Fruit fly (Drosophila melanogaster) whole organism, embryonic: Measurements from ENCODE around the gene DNAlig4.
A peak's percentile ranks its signal among the peaks of the same experiment; 100 is the strongest.

Experiments
- Adf1 ChIP-seq: fragments of 200-800 bp; sonication (Bioruptor generic); IDR thresholded peaks from 2 replicates; pipeline ENCODE4 v1.3.6; 2022; ENCODE audit warnings: missing biosample characterization, missing genetic modification characterization
- Antp ChIP-seq: fragments of 200-800 bp; sonication (Bioruptor generic); optimal IDR thresholded peaks from 3 replicates; lab custom pipeline; 2016; ENCODE audit warnings: missing biosample characterization, missing genetic modification characterization
- Atf-2 ChIP-seq: fragments of 200-800 bp; sonication (Bioruptor generic); optimal IDR thresholded peaks from 2 replicates; lab custom pipeline; 2016; ENCODE audit warnings: missing biosample characterization, missing genetic modification characterization
- Atf3 ChIP-seq: fragments of 200-800 bp; sonication (Bioruptor generic); optimal IDR thresholded peaks from 3 replicates; lab custom pipeline; 2016; ENCODE audit warnings: missing biosample characterization, missing genetic modification characterization
- B-H2 ChIP-seq: fragments of 200-800 bp; sonication (Bioruptor generic); optimal IDR thresholded peaks from 2 replicates; lab custom pipeline; 2018; ENCODE audit warnings: missing biosample characterization, mild to moderate bottlenecking, missing genetic modification characterization
- CG10565 ChIP-seq: fragments of 200-800 bp; sonication (Bioruptor generic); optimal IDR thresholded peaks from 3 replicates; lab custom pipeline; 2016; ENCODE audit warnings: missing biosample characterization, mild to moderate bottlenecking, missing genetic modification characterization
- CG10959 ChIP-seq: fragments of 200-800 bp; sonication (Bioruptor generic); IDR thresholded peaks from 2 replicates; pipeline ENCODE4 v1.3.6; 2022; ENCODE audit warnings: missing biosample characterization, missing genetic modification characterization
- CG11456 ChIP-seq: fragments of 200-800 bp; sonication (Bioruptor generic); IDR thresholded peaks from 3 replicates; pipeline ENCODE4 v1.3.6; 2022; ENCODE audit warnings: missing biosample characterization, missing genetic modification characterization
- CG13894 ChIP-seq: fragments of 200-800 bp; sonication (Bioruptor generic); optimal IDR thresholded peaks from 3 replicates; lab custom pipeline; 2018; ENCODE audit warnings: missing biosample characterization, mild to moderate bottlenecking, missing genetic modification characterization, moderate library complexity
- CG1529 ChIP-seq: fragments of 200-800 bp; sonication (Bioruptor generic); optimal IDR thresholded peaks from 3 replicates; lab custom pipeline; 2018; ENCODE audit warnings: missing biosample characterization, missing genetic modification characterization
- CG5953 ChIP-seq: fragments of 200-800 bp; sonication (Bioruptor generic); IDR thresholded peaks from 2 replicates; pipeline ENCODE4 v1.3.6; 2022; ENCODE audit warnings: missing biosample characterization, missing genetic modification characterization
- CG6689 ChIP-seq: fragments of 200-800 bp; sonication (Bioruptor generic); IDR thresholded peaks from 2 replicates; pipeline ENCODE4 v1.3.6; 2022; ENCODE audit warnings: missing biosample characterization, missing genetic modification characterization
- CG6765 ChIP-seq: fragments of 200-800 bp; sonication (Bioruptor generic); optimal IDR thresholded peaks from 3 replicates; lab custom pipeline; 2017; ENCODE audit warnings: missing biosample characterization, mild to moderate bottlenecking, missing genetic modification characterization
- CG6854 ChIP-seq: fragments of 200-800 bp; sonication (Bioruptor generic); optimal IDR thresholded peaks from 3 replicates; lab custom pipeline; 2017; ENCODE audit warnings: missing biosample characterization, mild to moderate bottlenecking, missing genetic modification characterization
- CG7372 ChIP-seq: fragments of 200-800 bp; sonication (Bioruptor generic); IDR thresholded peaks from 2 replicates; pipeline ENCODE4 v1.3.6; 2022; ENCODE audit warnings: missing biosample characterization, missing genetic modification characterization
- CG7987 ChIP-seq: fragments of 200-800 bp; sonication (Bioruptor generic); optimal IDR thresholded peaks from 2 replicates; lab custom pipeline; 2018; ENCODE audit warnings: missing biosample characterization, mild to moderate bottlenecking, missing genetic modification characterization, moderate library complexity
- CG8359 ChIP-seq: fragments of 200-800 bp; sonication (Bioruptor generic); optimal IDR thresholded peaks from 2 replicates; lab custom pipeline; 2017; ENCODE audit warnings: missing biosample characterization, mild to moderate bottlenecking, missing genetic modification characterization, borderline replicate concordance
- CG8388 ChIP-seq: fragments of 200-800 bp; sonication (Bioruptor generic); optimal IDR thresholded peaks from 2 replicates; lab custom pipeline; 2019; ENCODE audit warnings: missing biosample characterization, mild to moderate bottlenecking, missing genetic modification characterization, moderate library complexity
- CG9932 ChIP-seq: fragments of 200-800 bp; sonication (Bioruptor generic); IDR thresholded peaks from 2 replicates; pipeline ENCODE4 v1.3.6; 2022; ENCODE audit warnings: missing biosample characterization, missing genetic modification characterization
- CTCF ChIP-seq: fragments of 200-800 bp; sonication (Bioruptor generic); optimal IDR thresholded peaks from 2 replicates; lab custom pipeline; 2017; ENCODE audit warnings: missing biosample characterization, mild to moderate bottlenecking, missing genetic modification characterization, moderate library complexity
- Dbx ChIP-seq: fragments of 200-800 bp; sonication (Bioruptor generic); IDR thresholded peaks from 3 replicates; pipeline ENCODE4 v1.3.6; 2022; ENCODE audit warnings: missing biosample characterization, missing genetic modification characterization
- Dfd ChIP-seq, 2 experiments: fragments of >200 bp; optimal IDR thresholded peaks; 2 replicates each; lab custom pipeline; 2017; ENCODE audit warnings: missing biosample characterization in 2 of 2, missing genetic modification characterization in 2 of 2
- Drgx ChIP-seq: fragments of 200-800 bp; sonication (Bioruptor generic); IDR thresholded peaks from 2 replicates; pipeline ENCODE4 v1.3.6; 2022; ENCODE audit warnings: missing biosample characterization, missing genetic modification characterization
- E2f1 ChIP-seq: fragments of 200-800 bp; sonication (Bioruptor generic); IDR thresholded peaks from 2 replicates; pipeline ENCODE4 v1.3.6; 2022; ENCODE audit warnings: missing biosample characterization, missing genetic modification characterization
- Gsc ChIP-seq: fragments of 200-800 bp; sonication (Bioruptor generic); IDR thresholded peaks from 2 replicates; pipeline ENCODE4 v1.3.6; 2022; ENCODE audit warnings: missing biosample characterization, missing genetic modification characterization
- HLHmδ ChIP-seq: fragments of 200-800 bp; sonication (Bioruptor generic); optimal IDR thresholded peaks from 2 replicates; lab custom pipeline; 2018; ENCODE audit warnings: missing biosample characterization, mild to moderate bottlenecking, missing genetic modification characterization, moderate library complexity
- Lpt ChIP-seq: fragments of >200 bp; optimal IDR thresholded peaks from 2 replicates; lab custom pipeline; 2018; ENCODE audit warnings: missing biosample characterization, missing genetic modification characterization
- NFAT ChIP-seq: fragments of 200-800 bp; sonication (Bioruptor generic); IDR thresholded peaks from 2 replicates; pipeline ENCODE4 v1.3.6; 2022; ENCODE audit warnings: missing biosample characterization, missing genetic modification characterization
- Six4 ChIP-seq: fragments of 200-800 bp; sonication (Bioruptor generic); optimal IDR thresholded peaks from 2 replicates; lab custom pipeline; 2016; ENCODE audit warnings: missing biosample characterization, missing genetic modification characterization
- Sry-β ChIP-seq: fragments of 200-800 bp; sonication (Bioruptor generic); optimal IDR thresholded peaks from 2 replicates; lab custom pipeline; 2018; ENCODE audit warnings: missing biosample characterization, mild to moderate bottlenecking, missing genetic modification characterization, moderate library complexity
- Sry-δ ChIP-seq: fragments of 200-800 bp; sonication (Bioruptor generic); optimal IDR thresholded peaks from 2 replicates; lab custom pipeline; 2016; ENCODE audit warnings: missing biosample characterization, missing genetic modification characterization
- btn ChIP-seq: fragments of 200-800 bp; sonication (Bioruptor generic); optimal IDR thresholded peaks from 2 replicates; lab custom pipeline; 2016; ENCODE audit warnings: missing biosample characterization, missing genetic modification characterization
- cato ChIP-seq: fragments of 200-800 bp; sonication (Bioruptor generic); optimal IDR thresholded peaks from 2 replicates; lab custom pipeline; 2016; ENCODE audit warnings: missing biosample characterization, missing genetic modification characterization, borderline replicate concordance
- corto ChIP-seq: fragments of 200-800 bp; sonication (Bioruptor generic); optimal IDR thresholded peaks from 2 replicates; lab custom pipeline; 2016; ENCODE audit warnings: missing biosample characterization, mild to moderate bottlenecking, missing genetic modification characterization, moderate library complexity
- croc ChIP-seq: fragments of 200-800 bp; sonication (Bioruptor generic); conservative IDR thresholded peaks from 3 replicates; pipeline ENCODE4 v1.3.6; 2022; ENCODE audit warnings: missing biosample characterization, missing genetic modification characterization
- cwo ChIP-seq: fragments of 200-800 bp; sonication (Bioruptor generic); optimal IDR thresholded peaks from 3 replicates; lab custom pipeline; 2017; ENCODE audit warnings: missing biosample characterization, missing genetic modification characterization, mild to moderate bottlenecking, moderate library complexity, missing genetic modification reagents
- esg ChIP-seq: fragments of 200-800 bp; sonication (Bioruptor generic); conservative IDR thresholded peaks from 2 replicates; pipeline ENCODE4 v1.3.6; 2022; ENCODE audit warnings: missing biosample characterization, missing genetic modification characterization
- eve ChIP-seq, 2 experiments: fragments of >200 bp; optimal IDR thresholded peaks; 2 replicates each; lab custom pipeline; 2017; ENCODE audit warnings: missing biosample characterization in 2 of 2, missing genetic modification characterization in 2 of 2
- grau ChIP-seq: fragments of 200-800 bp; optimal IDR thresholded peaks from 3 replicates; lab custom pipeline; 2019; ENCODE audit warnings: missing biosample characterization, mild to moderate bottlenecking, missing genetic modification characterization, moderate library complexity
- h ChIP-seq: fragments of >200 bp; optimal IDR thresholded peaks from 2 replicates; lab custom pipeline; 2017
- jing ChIP-seq: fragments of 200-800 bp; sonication (Bioruptor generic); optimal IDR thresholded peaks from 2 replicates; lab custom pipeline; 2018; ENCODE audit warnings: missing biosample characterization, mild to moderate bottlenecking, missing genetic modification characterization
- pnt ChIP-seq: fragments of 200-800 bp; sonication (Bioruptor generic); optimal IDR thresholded peaks from 3 replicates; lab custom pipeline; 2016; ENCODE audit warnings: missing biosample characterization, missing genetic modification characterization
- ranshi ChIP-seq: fragments of 200-800 bp; sonication (Bioruptor generic); IDR thresholded peaks from 2 replicates; pipeline ENCODE4 v1.3.6; 2022; ENCODE audit warnings: missing biosample characterization, missing genetic modification characterization
- repo ChIP-seq: fragments of 200-800 bp; sonication (Bioruptor generic); optimal IDR thresholded peaks from 2 replicates; lab custom pipeline; 2016; ENCODE audit warnings: missing biosample characterization, missing genetic modification characterization
- sc ChIP-seq, 3 experiments: fragments of >200 bp in 2 of 3; fragments of 200-800 bp in 1 of 3; sonication (Bioruptor generic) in 1 of 3; optimal IDR thresholded peaks; 2 replicates in 2 of 3; 3 replicates in 1 of 3; lab custom pipeline; 2017; ENCODE audit warnings: mild to moderate bottlenecking in 1 of 3, missing biosample characterization in 1 of 3, missing genetic modification characterization in 1 of 3, missing genetic modification reagents in 1 of 3
- sob ChIP-seq: fragments of 200-800 bp; sonication (Bioruptor generic); IDR thresholded peaks from 2 replicates; pipeline ENCODE4 v1.3.6; 2022; ENCODE audit warnings: missing biosample characterization, missing genetic modification characterization
- toy ChIP-seq: fragments of 200-800 bp; sonication (Bioruptor generic); IDR thresholded peaks from 2 replicates; pipeline ENCODE4 v1.3.6; 2022; ENCODE audit warnings: missing biosample characterization, missing genetic modification characterization
- tup ChIP-seq: fragments of 200-800 bp; sonication (Bioruptor generic); optimal IDR thresholded peaks from 2 replicates; lab custom pipeline; 2016; ENCODE audit warnings: missing biosample characterization, mild to moderate bottlenecking, missing genetic modification characterization, moderate library complexity
- wdn ChIP-seq: fragments of 200-800 bp; sonication (Bioruptor generic); IDR thresholded peaks from 2 replicates; pipeline ENCODE4 v1.3.6; 2022; ENCODE audit warnings: missing biosample characterization, missing genetic modification characterization

The DNAlig4 gene

DNA sequence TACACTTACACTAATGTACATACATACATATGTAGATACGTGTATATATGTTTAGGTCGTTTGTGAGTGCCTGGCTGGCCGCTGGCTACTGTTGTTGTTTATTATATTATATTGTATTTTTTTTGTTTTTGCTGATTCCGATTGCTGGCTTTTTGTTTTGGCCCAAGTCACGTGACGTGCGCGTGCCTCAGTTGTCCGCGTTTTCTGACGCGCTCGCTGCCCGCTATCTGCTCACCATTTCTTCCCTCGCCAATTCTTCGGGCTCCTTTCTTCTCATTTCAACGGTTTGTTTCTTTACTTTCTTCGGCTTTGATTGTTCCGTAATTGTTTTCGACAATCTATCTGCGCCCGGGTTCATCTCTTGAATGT, 32.6 kb downstream of the DNAlig4 start:
- TF ChIP-seq CG7987 (GFP tag; lab: Kevin White, UChicago) = peak; percentile 57
- TF ChIP-seq cwo (GFP tag; lab: Kevin White, UChicago) = peak; percentile 87
- TF ChIP-seq Sry-β (GFP tag; lab: Kevin White, UChicago) = no peak
- TF ChIP-seq eve (GFP tag; optimal IDR thresholded peaks at IDR 0.05; lab: Kevin White, UChicago) = no peak
- peak; percentile 5 for TF ChIP-seq corto (GFP tag; lab: Kevin White, UChicago)

DNA sequence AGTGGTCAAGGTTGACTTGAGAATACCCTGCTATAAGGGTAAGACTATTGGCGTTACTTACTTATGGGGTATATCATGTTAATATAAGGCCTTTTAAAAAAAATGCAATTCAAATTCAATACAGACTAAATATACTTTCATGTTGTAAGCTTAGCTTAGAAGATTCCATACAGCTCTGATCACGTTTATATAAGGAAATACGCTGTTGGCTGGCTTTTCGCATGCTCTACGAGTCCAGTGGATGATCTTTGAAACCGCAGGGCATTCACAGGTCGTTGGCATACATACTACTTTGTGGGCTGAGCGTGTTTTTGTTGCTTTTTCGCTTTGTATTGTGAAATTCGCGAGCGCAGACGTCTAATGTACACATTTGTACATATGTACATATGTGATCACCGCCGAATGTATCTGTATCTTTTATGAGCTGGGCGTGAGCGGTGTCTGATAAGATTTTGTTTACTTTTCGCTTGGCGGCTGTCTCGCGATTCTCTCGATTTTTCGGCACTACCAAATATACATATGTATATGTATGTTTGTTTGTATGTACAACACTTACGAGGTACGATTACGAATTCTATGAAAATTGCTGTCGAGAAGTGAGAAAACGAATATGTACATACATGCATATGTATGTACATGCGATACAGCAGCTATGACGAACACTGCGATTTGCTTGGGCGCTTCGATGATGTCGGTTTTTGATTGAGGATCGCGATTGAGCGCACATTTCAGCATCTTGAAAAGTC, 33.2 kb downstream of the DNAlig4 start:
- TF ChIP-seq Dbx (GFP tag; lab: Robert Waterston, UW) = 0 out of 3 replicates have a peak, but pooled peaks have one; percentile 49
- TF ChIP-seq pnt (GFP tag; lab: Kevin White, UChicago) = no peak
- no peak for TF ChIP-seq Six4 (GFP tag; lab: Kevin White, UChicago)
- peak; percentile 6 for TF ChIP-seq tup (GFP tag; lab: Kevin White, UChicago)
- 0 out of 2 replicates have a peak, but pooled peaks have one; percentile 16 for TF ChIP-seq toy (GFP tag; lab: Robert Waterston, UW)
- TF ChIP-seq CG9932 = peak; percentile 71
- peak; percentile 65 for TF ChIP-seq CG6765 (GFP tag; lab: Kevin White, UChicago)
- TF ChIP-seq h (lab: Kevin White, UChicago) = no peak
- TF ChIP-seq jing (GFP tag; lab: Kevin White, UChicago) = no peak
- TF ChIP-seq NFAT (GFP tag; lab: Robert Waterston, UW) = peak; percentile 75
- no peak for TF ChIP-seq CG1529
- TF ChIP-seq CG5953 (GFP tag; lab: Robert Waterston, UW) = no peak
- peak; percentile 17 for TF ChIP-seq CG6854 (GFP tag; lab: Kevin White, UChicago)
- 0 out of 2 replicates have a peak, but pooled peaks have one; percentile 17 for TF ChIP-seq Drgx (GFP tag; lab: Robert Waterston, UW)
- TF ChIP-seq esg = 0 out of 2 replicates have a peak, but pooled peaks have one; percentile 17
- peak; percentile 18; the same call in 1 of the 2 replicates for TF ChIP-seq ranshi
- TF ChIP-seq CTCF (GFP tag; lab: Kevin White, UChicago) = no peak
- TF ChIP-seq sob = peak; percentile 30; the same call in 1 of the 2 replicates
- no peak for TF ChIP-seq CG6689 (GFP tag; lab: Robert Waterston, UW)
- no peak for TF ChIP-seq Sry-δ
- no peak for TF ChIP-seq Dfd (GFP tag; optimal IDR thresholded peaks at IDR 0.05; lab: Kevin White, UChicago)
- peak; percentile 25 for TF ChIP-seq Antp (GFP tag; lab: Kevin White, UChicago)
- no peak for TF ChIP-seq repo (GFP tag; lab: Kevin White, UChicago)
- TF ChIP-seq Adf1 (GFP tag; lab: Robert Waterston, UW) = no peak
- TF ChIP-seq Atf-2 = no peak
- TF ChIP-seq cato (GFP tag; lab: Kevin White, UChicago) = no peak
- TF ChIP-seq croc (GFP tag; lab: Robert Waterston, UW) = no peak
- no peak for TF ChIP-seq Lpt
- TF ChIP-seq E2f1 (GFP tag; lab: Robert Waterston, UW) = no peak
- no peak for TF ChIP-seq CG8388 (GFP tag; lab: Kevin White, UChicago)
- peak; percentile 63 for TF ChIP-seq CG13894 (tag; lab: Kevin White, UChicago)
- TF ChIP-seq wdn (GFP tag; lab: Robert Waterston, UW) = no peak; the same call in 1 of the 2 replicates
- peak; percentile 38 for TF ChIP-seq B-H2 (GFP tag; lab: Kevin White, UChicago)
- TF ChIP-seq btn (GFP tag; lab: Kevin White, UChicago) = no peak
- 0 out of 3 replicates have a peak, but pooled peaks have one; percentile 34 for TF ChIP-seq CG11456 (GFP tag; lab: Robert Waterston, UW)
- TF ChIP-seq HLHmδ (GFP tag; lab: Kevin White, UChicago) = no peak
- no peak for TF ChIP-seq sc (optimal IDR thresholded peaks at IDR 0.05; lab: Kevin White, UChicago)
- TF ChIP-seq sc (GFP tag; optimal IDR thresholded peaks at IDR 0.05; lab: Kevin White, UChicago) = no peak
- no peak for TF ChIP-seq Gsc (GFP tag; lab: Robert Waterston, UW)
- peak; percentile 25 for TF ChIP-seq Atf3 (GFP tag; lab: Kevin White, UChicago)
- no peak for TF ChIP-seq CG10959
- TF ChIP-seq grau (tag; lab: Kevin White, UChicago) = peak; percentile 54
- 0 out of 2 replicates have a peak, but pooled peaks have one; percentile 18 for TF ChIP-seq CG7372 (GFP tag; lab: Robert Waterston, UW)
- TF ChIP-seq CG8359 (GFP tag; lab: Kevin White, UChicago) = no peak
- no peak for TF ChIP-seq CG10565 (GFP tag; lab: Kevin White, UChicago)
